Fruit fly (Drosophila melanogaster) whole organism, prepupa: ENCODE data around the gene Cog2.

Source experiments
- Blimp-1 ChIP-seq: fragments of 200-800 bp; sonication (Bioruptor generic); optimal IDR thresholded peaks from 3 replicates; lab custom pipeline; 2017; ENCODE audit warnings: missing biosample characterization, missing genetic modification characterization, mild to moderate bottlenecking, moderate library complexity, missing genetic modification reagents
- CG10631 ChIP-seq: fragments of 200-800 bp; sonication (Bioruptor generic); optimal IDR thresholded peaks from 2 replicates; lab custom pipeline; 2016; ENCODE audit warnings: missing biosample characterization, missing genetic modification characterization
- CG11294 ChIP-seq: fragments of 200-800 bp; sonication (Bioruptor generic); IDR thresholded peaks from 2 replicates; pipeline ENCODE4 v1.3.6; 2022; ENCODE audit warnings: missing biosample characterization, missing genetic modification characterization
- CG11762 ChIP-seq: fragments of 200-800 bp; sonication (Bioruptor generic); optimal IDR thresholded peaks from 3 replicates; lab custom pipeline; 2016; ENCODE audit warnings: missing biosample characterization, missing genetic modification characterization; ENCODE audit not compliant: insufficient read depth
- CG11902 ChIP-seq: fragments of 200-800 bp; sonication (Bioruptor generic); optimal IDR thresholded peaks from 3 replicates; lab custom pipeline; 2016; ENCODE audit warnings: missing biosample characterization, missing genetic modification characterization
- CG15336 ChIP-seq: fragments of 200-800 bp; sonication (Bioruptor generic); IDR thresholded peaks from 2 replicates; pipeline ENCODE4 v1.3.6; 2022; ENCODE audit warnings: missing biosample characterization, missing genetic modification characterization
- CG1621 ChIP-seq: fragments of 200-800 bp; sonication (Bioruptor generic); optimal IDR thresholded peaks from 3 replicates; lab custom pipeline; 2018; ENCODE audit warnings: missing biosample characterization, mild to moderate bottlenecking, missing genetic modification characterization
- CG16779 ChIP-seq: fragments of 200-800 bp; sonication (Bioruptor generic); optimal IDR thresholded peaks from 3 replicates; lab custom pipeline; 2017; ENCODE audit warnings: missing biosample characterization, mild to moderate bottlenecking, missing genetic modification characterization
- CG3032 ChIP-seq: fragments of 200-800 bp; optimal IDR thresholded peaks from 2 replicates; lab custom pipeline; 2019; ENCODE audit warnings: missing biosample characterization, mild to moderate bottlenecking, missing genetic modification characterization, moderate library complexity
- CG31627 ChIP-seq: fragments of 200-800 bp; sonication (Bioruptor generic); optimal IDR thresholded peaks from 3 replicates; lab custom pipeline; 2016; ENCODE audit warnings: missing biosample characterization, missing genetic modification characterization
- CG32006 ChIP-seq: fragments of 200-800 bp; sonication (Bioruptor generic); optimal IDR thresholded peaks from 3 replicates; lab custom pipeline; 2017; ENCODE audit warnings: missing biosample characterization, mild to moderate bottlenecking, missing genetic modification characterization
- CG34406 ChIP-seq: fragments of 200-800 bp; sonication (Bioruptor generic); optimal IDR thresholded peaks from 3 replicates; lab custom pipeline; 2016; ENCODE audit warnings: missing biosample characterization, missing genetic modification characterization
- CG3919 ChIP-seq: fragments of 200-800 bp; sonication (Bioruptor generic); optimal IDR thresholded peaks from 3 replicates; lab custom pipeline; 2016; ENCODE audit warnings: missing biosample characterization, missing genetic modification characterization
- CG4318 ChIP-seq: fragments of 200-800 bp; sonication (Bioruptor generic); optimal IDR thresholded peaks from 3 replicates; lab custom pipeline; 2017; ENCODE audit warnings: missing biosample characterization, mild to moderate bottlenecking, missing genetic modification characterization
- CG6163 ChIP-seq: fragments of 200-800 bp; sonication (Bioruptor generic); IDR thresholded peaks from 3 replicates; pipeline ENCODE4 v1.3.6; 2022; ENCODE audit warnings: missing biosample characterization, missing genetic modification characterization
- CG6276 ChIP-seq: fragments of 200-800 bp; sonication (Bioruptor generic); optimal IDR thresholded peaks from 2 replicates; lab custom pipeline; 2017; ENCODE audit warnings: missing biosample characterization, mild to moderate bottlenecking, missing genetic modification characterization
- CG6792 ChIP-seq: fragments of 200-800 bp; sonication (Bioruptor generic); optimal IDR thresholded peaks from 3 replicates; lab custom pipeline; 2016; ENCODE audit warnings: missing biosample characterization, missing genetic modification characterization
- CG6854 ChIP-seq: fragments of 200-800 bp; sonication (Bioruptor generic); optimal IDR thresholded peaks from 2 replicates; lab custom pipeline; 2017; ENCODE audit warnings: missing biosample characterization, mild to moderate bottlenecking, missing genetic modification characterization
- CG7368 ChIP-seq: fragments of 200-800 bp; sonication (Bioruptor generic); optimal IDR thresholded peaks from 3 replicates; lab custom pipeline; 2016; ENCODE audit warnings: missing biosample characterization, missing genetic modification characterization
- CG8119 ChIP-seq: fragments of 200-800 bp; sonication (Bioruptor generic); IDR thresholded peaks from 3 replicates; pipeline ENCODE4 v1.3.6; 2022; ENCODE audit warnings: missing biosample characterization, missing genetic modification characterization
- CG8319 ChIP-seq: fragments of 200-800 bp; sonication (Bioruptor generic); optimal IDR thresholded peaks from 3 replicates; lab custom pipeline; 2016; ENCODE audit warnings: missing biosample characterization, missing genetic modification characterization
- CG8632 ChIP-seq: fragments of 200-800 bp; sonication (Bioruptor generic); optimal IDR thresholded peaks from 3 replicates; lab custom pipeline; 2016; ENCODE audit warnings: missing biosample characterization, missing genetic modification characterization
- CG9139 ChIP-seq: fragments of 200-800 bp; sonication (Bioruptor generic); optimal IDR thresholded peaks from 3 replicates; lab custom pipeline; 2017; ENCODE audit warnings: missing biosample characterization, mild to moderate bottlenecking, missing genetic modification characterization
- Eip75B ChIP-seq: fragments of 200-800 bp; sonication (Bioruptor generic); optimal IDR thresholded peaks from 3 replicates; lab custom pipeline; 2016; ENCODE audit warnings: missing biosample characterization, missing genetic modification characterization
- Eip78C ChIP-seq: fragments of 200-800 bp; sonication (Bioruptor generic); peaks from one replicate; lab custom pipeline; 2016; ENCODE audit warnings: missing biosample characterization, missing genetic modification characterization
- Eip93F ChIP-seq: fragments of 200-800 bp; sonication (Bioruptor generic); optimal IDR thresholded peaks from 2 replicates; lab custom pipeline; 2016; ENCODE audit warnings: missing biosample characterization, mild to moderate bottlenecking, missing genetic modification characterization
- Ets21C ChIP-seq: fragments of 200-800 bp; sonication (Bioruptor generic); optimal IDR thresholded peaks from 3 replicates; lab custom pipeline; 2016; ENCODE audit warnings: missing biosample characterization, missing genetic modification characterization
- Ets96B ChIP-seq: fragments of 200-800 bp; optimal IDR thresholded peaks from 2 replicates; lab custom pipeline; 2019; ENCODE audit warnings: missing biosample characterization, mild to moderate bottlenecking, missing genetic modification characterization, moderate library complexity
- Gug ChIP-seq: fragments of 200-800 bp; sonication (Bioruptor generic); IDR thresholded peaks from 2 replicates; pipeline ENCODE4 v1.3.6; 2022; ENCODE audit warnings: missing biosample characterization, missing genetic modification characterization
- Hr38 ChIP-seq: sonication (Bioruptor generic); optimal IDR thresholded peaks from 2 replicates; lab custom pipeline; 2016; ENCODE audit warnings: missing biosample characterization, missing genetic modification characterization
- Hr39 ChIP-seq: fragments of 200-800 bp; sonication (Bioruptor generic); optimal IDR thresholded peaks from 2 replicates; lab custom pipeline; 2016; ENCODE audit warnings: missing biosample characterization, missing genetic modification characterization
- Hr4 ChIP-seq: fragments of 200-800 bp; sonication (Bioruptor generic); optimal IDR thresholded peaks from 3 replicates; lab custom pipeline; 2016; ENCODE audit warnings: missing biosample characterization, missing genetic modification characterization
- Lpt ChIP-seq: fragments of 200-800 bp; sonication (Bioruptor generic); optimal IDR thresholded peaks from 3 replicates; lab custom pipeline; 2016; ENCODE audit warnings: missing biosample characterization, missing genetic modification characterization
- Met ChIP-seq: fragments of 200-800 bp; sonication (Bioruptor generic); optimal IDR thresholded peaks from 3 replicates; lab custom pipeline; 2016; ENCODE audit warnings: missing biosample characterization, missing genetic modification characterization
- OdsH ChIP-seq: fragments of 200-800 bp; sonication (Bioruptor generic); optimal IDR thresholded peaks from 3 replicates; lab custom pipeline; 2016; ENCODE audit warnings: missing biosample characterization, missing genetic modification characterization
- Smox ChIP-seq: fragments of 200-800 bp; sonication (Bioruptor generic); optimal IDR thresholded peaks from 3 replicates; lab custom pipeline; 2016; ENCODE audit warnings: missing biosample characterization, missing genetic modification characterization
- Sox102F ChIP-seq: fragments of 200-800 bp; sonication (Bioruptor generic); optimal IDR thresholded peaks from 2 replicates; lab custom pipeline; 2016; ENCODE audit warnings: missing biosample characterization, mild to moderate bottlenecking, missing genetic modification characterization
- Sox14 ChIP-seq: fragments of 200-800 bp; sonication (Bioruptor generic); optimal IDR thresholded peaks from 3 replicates; lab custom pipeline; 2016; ENCODE audit warnings: missing biosample characterization, missing genetic modification characterization
- Sox15 ChIP-seq: fragments of 200-800 bp; sonication (Bioruptor generic); optimal IDR thresholded peaks from 3 replicates; lab custom pipeline; 2016; ENCODE audit warnings: missing biosample characterization, missing genetic modification characterization
- achi ChIP-seq: fragments of 200-800 bp; sonication (Bioruptor generic); optimal IDR thresholded peaks from 3 replicates; lab custom pipeline; 2016; ENCODE audit warnings: missing biosample characterization, missing genetic modification characterization
- acj6 ChIP-seq: fragments of 200-800 bp; sonication (Bioruptor generic); optimal IDR thresholded peaks from 3 replicates; lab custom pipeline; 2016; ENCODE audit warnings: missing biosample characterization, missing genetic modification characterization
- cyc ChIP-seq: fragments of 200-800 bp; sonication (Bioruptor generic); optimal IDR thresholded peaks from 3 replicates; lab custom pipeline; 2016; ENCODE audit warnings: missing biosample characterization, missing genetic modification characterization
- dac ChIP-seq: fragments of 200-800 bp; sonication (Bioruptor generic); optimal IDR thresholded peaks from 2 replicates; lab custom pipeline; 2017; ENCODE audit warnings: missing biosample characterization, mild to moderate bottlenecking, missing genetic modification characterization
- eg ChIP-seq: fragments of 200-800 bp; sonication (Bioruptor generic); IDR thresholded peaks from 3 replicates; pipeline ENCODE4 v1.3.6; 2022; ENCODE audit warnings: missing biosample characterization, missing genetic modification characterization
- esn ChIP-seq: fragments of 200-800 bp; sonication (Bioruptor generic); optimal IDR thresholded peaks from 2 replicates; lab custom pipeline; 2016; ENCODE audit warnings: missing biosample characterization, mild to moderate bottlenecking, missing genetic modification characterization, moderate library complexity
- fd59A ChIP-seq: fragments of 200-800 bp; sonication (Bioruptor generic); optimal IDR thresholded peaks from 2 replicates; lab custom pipeline; 2017; ENCODE audit warnings: missing biosample characterization, mild to moderate bottlenecking, missing genetic modification characterization, missing genetic modification reagents
- fkh ChIP-seq: fragments of 200-800 bp; sonication (Bioruptor generic); optimal IDR thresholded peaks from 3 replicates; lab custom pipeline; 2017; ENCODE audit warnings: missing biosample characterization, mild to moderate bottlenecking, missing genetic modification characterization, moderate library complexity
- lz ChIP-seq: fragments of 200-800 bp; sonication (Bioruptor generic); optimal IDR thresholded peaks from 3 replicates; lab custom pipeline; 2016; ENCODE audit warnings: missing biosample characterization, missing genetic modification characterization
- pdm3 ChIP-seq: fragments of 200-800 bp; sonication (Bioruptor generic); optimal IDR thresholded peaks from 3 replicates; lab custom pipeline; 2016; ENCODE audit warnings: missing biosample characterization, missing genetic modification characterization
- spab ChIP-seq: fragments of 200-800 bp; sonication (Bioruptor generic); optimal IDR thresholded peaks from 2 replicates; lab custom pipeline; 2017; ENCODE audit warnings: missing biosample characterization, mild to moderate bottlenecking, missing genetic modification characterization, missing genetic modification reagents
- ss ChIP-seq, 2 experiments: fragments of 200-800 bp; sonication (Bioruptor generic); optimal IDR thresholded peaks; 2 replicates in 1 of 2; 3 replicates in 1 of 2; lab custom pipeline; 2017 to 2018; ENCODE audit warnings: mild to moderate bottlenecking in 2 of 2, missing biosample characterization in 2 of 2, missing genetic modification characterization in 2 of 2, moderate library complexity in 1 of 2
- svp ChIP-seq: fragments of 200-800 bp; sonication (Bioruptor generic); peaks from one replicate; lab custom pipeline; 2016; ENCODE audit warnings: missing biosample characterization, missing genetic modification characterization
- topi ChIP-seq: fragments of 200-800 bp; sonication (Bioruptor generic); optimal IDR thresholded peaks from 3 replicates; lab custom pipeline; 2016; ENCODE audit warnings: missing biosample characterization, missing genetic modification characterization
- vri ChIP-seq: fragments of 200-800 bp; sonication (Bioruptor generic); optimal IDR thresholded peaks from 3 replicates; lab custom pipeline; 2016; ENCODE audit warnings: missing biosample characterization, mild to moderate bottlenecking, missing genetic modification characterization

Cog2 gene

dm6 chr3R:15347822-15348221 is 13.6 kb downstream of the Cog2 start, which contains the start of the genes CG42726 and CG42727:
CG42726 (plus strand) TSS chr3R:15348048.
CG42727 (plus strand) TSS chr3R:15348048.
- peak; percentile 34 for TF ChIP-seq cyc
- peak; percentile 56; the same call in 1 of the 3 replicates for TF ChIP-seq eg (GFP tag; lab: Robert Waterston, UW)
- no peak for TF ChIP-seq CG1621 (tag; lab: Kevin White, UChicago)
- TF ChIP-seq CG6792 (GFP tag; lab: Kevin White, UChicago): peak; percentile 44
- no peak for TF ChIP-seq CG11902 (GFP tag; lab: Kevin White, UChicago)
- no peak for TF ChIP-seq Eip93F (GFP tag; lab: Kevin White, UChicago)
- TF ChIP-seq CG3032 (tag; lab: Kevin White, UChicago): peak; percentile 52
- peak; percentile 44 for TF ChIP-seq CG34406
- no peak for TF ChIP-seq Met (GFP tag; lab: Kevin White, UChicago)
- TF ChIP-seq Smox (GFP tag; lab: Kevin White, UChicago): no peak
- no peak for TF ChIP-seq acj6
- TF ChIP-seq Sox102F (GFP tag; lab: Kevin White, UChicago): no peak
- peak; percentile 28 for TF ChIP-seq dac (GFP tag; lab: Kevin White, UChicago)
- no peak for TF ChIP-seq Lpt (GFP tag; lab: Kevin White, UChicago)
- peak; percentile 44 for TF ChIP-seq Ets96B
- peak; percentile 87 for TF ChIP-seq Eip78C (GFP tag; lab: Kevin White, UChicago)
- TF ChIP-seq CG11294 (GFP tag; lab: Robert Waterston, UW): 0 out of 2 replicates have a peak, but pooled peaks have one; percentile 27
- peak; percentile 69 for TF ChIP-seq esn (GFP tag; lab: Kevin White, UChicago)
- peak; percentile 22 for TF ChIP-seq CG8632 (GFP tag; lab: Kevin White, UChicago)
- TF ChIP-seq CG3919 (GFP tag; lab: Kevin White, UChicago): no peak
- TF ChIP-seq lz (GFP tag; lab: Kevin White, UChicago): peak; percentile 48
- TF ChIP-seq pdm3: no peak
- TF ChIP-seq Ets21C (GFP tag; lab: Kevin White, UChicago): no peak
- TF ChIP-seq Hr38: no peak
- peak; percentile 44 for TF ChIP-seq topi (GFP tag; lab: Kevin White, UChicago)
- TF ChIP-seq Hr39 (GFP tag; lab: Kevin White, UChicago): no peak
- TF ChIP-seq CG7368 (GFP tag; lab: Kevin White, UChicago): no peak
- TF ChIP-seq svp: no peak
- TF ChIP-seq CG16779 (tag; lab: Kevin White, UChicago): no peak
- TF ChIP-seq spab (GFP tag; lab: Kevin White, UChicago): no peak
- no peak for TF ChIP-seq CG4318 (GFP tag; lab: Kevin White, UChicago)
- TF ChIP-seq CG9139 (GFP tag; lab: Kevin White, UChicago): no peak
- no peak for TF ChIP-seq ss (GFP tag; optimal IDR thresholded peaks at IDR 0.05; lab: Kevin White, UChicago)
- TF ChIP-seq CG8119: no peak
- TF ChIP-seq Blimp-1 (GFP tag; lab: Kevin White, UChicago): no peak
- no peak for TF ChIP-seq OdsH
- no peak for TF ChIP-seq fd59A (GFP tag; lab: Kevin White, UChicago)
- TF ChIP-seq achi (GFP tag; lab: Kevin White, UChicago): peak; percentile 30
- no peak for TF ChIP-seq CG6854 (GFP tag; lab: Kevin White, UChicago)
- TF ChIP-seq Sox14: peak; percentile 52
- TF ChIP-seq CG31627 (GFP tag; lab: Kevin White, UChicago): peak; percentile 42
- TF ChIP-seq CG32006 (GFP tag; lab: Kevin White, UChicago): no peak
- TF ChIP-seq Gug: no peak
- no peak for TF ChIP-seq fkh (GFP tag; lab: Kevin White, UChicago)
- TF ChIP-seq CG6276: no peak
- no peak for TF ChIP-seq CG8319
- peak; percentile 51 for TF ChIP-seq CG6163 (GFP tag; lab: Robert Waterston, UW)
- no peak for TF ChIP-seq Eip75B (GFP tag; lab: Kevin White, UChicago)
- no peak for TF ChIP-seq vri
- TF ChIP-seq CG11762 (GFP tag; lab: Kevin White, UChicago): peak; percentile 10
- TF ChIP-seq Hr4 (GFP tag; lab: Kevin White, UChicago): no peak
- peak; percentile 47 for TF ChIP-seq CG10631 (GFP tag; lab: Kevin White, UChicago)
- no peak for TF ChIP-seq CG15336 (GFP tag; lab: Robert Waterston, UW)
- TF ChIP-seq Sox15 (GFP tag; lab: Kevin White, UChicago): peak; percentile 13
